Worm (Caenorhabditis elegans): Measurements from ENCODE around the gene rrf-3.

The rrf-3 gene

ce11 chrII:8181437-8181836 is 19.2 kb downstream of the rrf-3 start, which contains the start of gene dylt-3:
Gene dylt-3, plus strand, starts transcription at chrII:8181737.
- no peak for TF ChIP-seq unc-62 (GFP tag; optimal IDR thresholded peaks at IDR 0.05)

ce11 chrII:8185016-8185493 is 22.8 kb downstream of the rrf-3 start, which contains the start of the genes mig-5 and cct-1:
Gene mig-5, minus strand, starts transcription at chrII:8185023.
Gene cct-1, plus strand, starts transcription at chrII:8185443.
- TF ChIP-seq unc-62 (GFP tag; optimal IDR thresholded peaks at IDR 0.05) = no peak

ce11 chrII:8187516-8187915 is 25.3 kb downstream of the rrf-3 start:
- TF ChIP-seq unc-62 (GFP tag; optimal IDR thresholded peaks at IDR 0.05) = no peak

ce11 chrII:8190455-8190854 is 28.2 kb downstream of the rrf-3 start, which contains the start of gene T05C12.8:
Gene T05C12.8, minus strand, starts transcription at chrII:8190555.
- TF ChIP-seq unc-62 (GFP tag; optimal IDR thresholded peaks at IDR 0.05) = no peak

- no peak for TF ChIP-seq unc-62 (GFP tag; optimal IDR thresholded peaks at IDR 0.05)
Observed at ce11 chrII:8193126-8193525, 30.9 kb downstream of the rrf-3 start, which contains the start of gene T05C12.9. Gene T05C12.9, minus strand, starts transcription at chrII:8193226.

ce11 chrII:8193922-8194321 is 31.7 kb downstream of the rrf-3 start:
- TF ChIP-seq unc-62 (GFP tag; optimal IDR thresholded peaks at IDR 0.05) = no peak

- TF ChIP-seq unc-62 (GFP tag; optimal IDR thresholded peaks at IDR 0.05) = no peak
Observed at ce11 chrII:8198503-8198902, 36.2 kb downstream of the rrf-3 start, which contains the start of gene qua-1. Gene qua-1, plus strand, starts transcription at chrII:8198803.

- TF ChIP-seq unc-62 (GFP tag; optimal IDR thresholded peaks at IDR 0.05) = no peak
Observed at ce11 chrII:8199803-8200202, 37.5 kb downstream of the rrf-3 start.

- no peak for TF ChIP-seq unc-62 (GFP tag; optimal IDR thresholded peaks at IDR 0.05)
Observed at ce11 chrII:8204039-8204438, 41.8 kb downstream of the rrf-3 start, which contains the start of gene col-76. Gene col-76, plus strand, starts transcription at chrII:8204339.

ce11 chrII:8205612-8206011 is 43.3 kb downstream of the rrf-3 start:
- TF ChIP-seq unc-62 (GFP tag; optimal IDR thresholded peaks at IDR 0.05) = no peak

ce11 chrII:8209476-8209875 is 47.2 kb downstream of the rrf-3 start, which contains the start of gene M110.8:
Gene M110.8, minus strand, starts transcription at chrII:8209576.
- no peak for TF ChIP-seq unc-62 (GFP tag; optimal IDR thresholded peaks at IDR 0.05)

ce11 chrII:8212680-8213079 is 50.4 kb downstream of the rrf-3 start, which contains the start of gene twk-3:
Gene twk-3, minus strand, starts transcription at chrII:8212780.
- TF ChIP-seq unc-62 (GFP tag; optimal IDR thresholded peaks at IDR 0.05) = no peak

- TF ChIP-seq unc-62 (GFP tag; optimal IDR thresholded peaks at IDR 0.05) = no peak
Observed at ce11 chrII:8214367-8214766, 52.1 kb downstream of the rrf-3 start, which contains the start of gene M110.10. Gene M110.10, minus strand, starts transcription at chrII:8214467.

- TF ChIP-seq unc-62 (GFP tag; optimal IDR thresholded peaks at IDR 0.05) = no peak
Observed at ce11 chrII:8216433-8216832, 54.2 kb downstream of the rrf-3 start, which contains the start of gene M110.3. Gene M110.3, minus strand, starts transcription at chrII:8216616.

- TF ChIP-seq unc-62 (GFP tag; optimal IDR thresholded peaks at IDR 0.05) = no peak
Observed at ce11 chrII:8216922-8217321, 54.7 kb downstream of the rrf-3 start, which contains the start of gene ifg-1. Gene ifg-1, plus strand, starts transcription at chrII:8217222.

Data from whole organism, dauer.